Worm (Caenorhabditis elegans): ENCODE measurements around the gene adr-2.

DNA sequence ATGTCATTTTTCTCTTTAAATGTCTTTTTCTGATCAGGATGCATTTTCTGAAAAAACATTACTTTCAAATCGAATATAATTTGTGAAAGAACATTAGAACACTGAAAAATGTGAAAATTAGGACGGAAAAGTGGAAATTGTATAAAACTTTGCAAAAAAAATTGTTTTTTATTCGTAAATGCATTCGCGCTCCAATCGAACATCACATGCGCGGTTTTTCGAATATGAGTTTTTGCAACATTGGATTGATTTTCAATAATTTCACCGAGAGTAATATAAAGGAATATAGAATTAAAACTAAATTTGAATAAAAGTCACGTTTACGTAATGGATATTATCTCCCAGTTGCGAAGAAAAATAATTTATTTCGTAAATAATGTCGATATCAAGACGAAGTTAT, 44.5 kb upstream of the adr-2 start, which contains the start of the genes spot-1 and B0361.11:
- TF ChIP-seq ceh-9 (tag; optimal IDR thresholded peaks at IDR 0.05) (no peak), elt-3 (tag; optimal IDR thresholded peaks at IDR 0.05) (no peak), ztf-11 (tag; optimal IDR thresholded peaks at IDR 0.05) (no peak), tbx-2 (tag; optimal IDR thresholded peaks at IDR 0.05) (no peak), ceh-16 (tag; optimal IDR thresholded peaks at IDR 0.05) (no peak), nhr-237 (tag; optimal IDR thresholded peaks at IDR 0.05) (no peak), ama-1 (optimal IDR thresholded peaks at IDR 0.05) (no peak), snpc-4 (tag; optimal IDR thresholded peaks at IDR 0.05) (peak; percentile 60), pqm-1 (tag; optimal IDR thresholded peaks at IDR 0.05) (no peak), fos-1 (tag; optimal IDR thresholded peaks at IDR 0.05) (no peak), nhr-25 (tag; optimal IDR thresholded peaks at IDR 0.05) (peak; percentile 13), nhr-76 (tag; optimal IDR thresholded peaks at IDR 0.05) (no peak)
